Worm (Caenorhabditis elegans) whole organism, L4/young adult: ENCODE results near the gene athp-1.

Source experiments
- W03F9.2 ChIP-seq: fragments of 150-350 bp; optimal IDR thresholded peaks from 2 replicates; lab custom pipeline; 2014; ENCODE audit warnings: missing biosample characterization, missing genetic modification characterization
- dao-5 ChIP-seq: sonication (generic microtip); optimal IDR thresholded peaks from 2 replicates; lab custom pipeline; 2016; ENCODE audit warnings: missing genotype, missing genetic modification characterization, moderate library complexity, missing compliant biosample characterization
- him-1 ChIP-seq: sonication (generic microtip); optimal IDR thresholded peaks from 2 replicates; lab custom pipeline; 2016; ENCODE audit warnings: missing genotype, missing genetic modification reagents, missing genetic modification characterization, missing compliant biosample characterization

ce11 chrIII:10895817-10896413 is 14.3 kb downstream of the athp-1 start, which contains the start of gene com-1:
- TF ChIP-seq dao-5 (tag; lab: Kevin White, UChicago) (no peak), him-1 (tag; lab: Kevin White, UChicago) (no peak), W03F9.2 (peak; percentile 38)
